Worm (Caenorhabditis elegans): ENCODE measurements around the gene ZK593.2.

Gene ZK593.2

ce11 chrIV:10902476-10902875 is 10.7 kb upstream of the ZK593.2 start:
- TF ChIP-seq unc-62 (GFP tag; optimal IDR thresholded peaks at IDR 0.05) (no peak), hmg-11 (tag; optimal IDR thresholded peaks at IDR 0.05) (no peak), nhr-77 (tag; optimal IDR thresholded peaks at IDR 0.05) (no peak)

ce11 chrIV:10904282-10904681 is 8.9 kb upstream of the ZK593.2 start, which contains the start of gene ZK596.3:
Gene ZK596.3 (minus strand): TSS chrIV:10904382.
- TF ChIP-seq tbx-2 (tag; optimal IDR thresholded peaks at IDR 0.05) (no peak), fkh-2 (tag; optimal IDR thresholded peaks at IDR 0.05) (no peak), pha-4 (tag; optimal IDR thresholded peaks at IDR 0.05) (no peak), lin-15B (tag; optimal IDR thresholded peaks at IDR 0.05) (no peak), nhr-77 (tag; optimal IDR thresholded peaks at IDR 0.05) (no peak), R02D3.7 (tag; optimal IDR thresholded peaks at IDR 0.05) (no peak), nhr-43 (tag; optimal IDR thresholded peaks at IDR 0.05; ENCODE audit: poor library complexity, severe bottlenecking) (no peak), ama-1 (optimal IDR thresholded peaks at IDR 0.05) (no peak), snpc-4 (tag; optimal IDR thresholded peaks at IDR 0.05) (no peak)

ce11 chrIV:10909206-10909605 is 4.0 kb upstream of the ZK593.2 start, which contains the start of gene ZK596.2:
Gene ZK596.2 (minus strand): TSS chrIV:10909306.
- no peak for TF ChIP-seq ceh-28 (tag; optimal IDR thresholded peaks at IDR 0.05)
- no peak for TF ChIP-seq nhr-25 (tag; optimal IDR thresholded peaks at IDR 0.05)
- no peak for TF ChIP-seq elt-1 (tag; optimal IDR thresholded peaks at IDR 0.05)

ce11 chrIV:10909708-10910107 is 3.5 kb upstream of the ZK593.2 start, which contains the start of gene pyk-2:
Gene pyk-2 (plus strand): TSS chrIV:10909913.
- TF ChIP-seq elt-3 (tag; optimal IDR thresholded peaks at IDR 0.05), result no peak
- no peak for TF ChIP-seq nfya-1 (tag; optimal IDR thresholded peaks at IDR 0.05; ENCODE audit: insufficient read depth)
- TF ChIP-seq elt-2 (tag; optimal IDR thresholded peaks at IDR 0.05), result peak; percentile 79
- no peak for TF ChIP-seq ztf-11 (tag; optimal IDR thresholded peaks at IDR 0.05)
- no peak for TF ChIP-seq eor-1 (tag; optimal IDR thresholded peaks at IDR 0.05)
- TF ChIP-seq pha-4 (tag; optimal IDR thresholded peaks at IDR 0.05), result no peak
- no peak for TF ChIP-seq unc-62 (GFP tag; optimal IDR thresholded peaks at IDR 0.05)
- no peak for TF ChIP-seq tbx-2 (tag; optimal IDR thresholded peaks at IDR 0.05)
- peak; percentile 67 for TF ChIP-seq pqm-1 (tag; optimal IDR thresholded peaks at IDR 0.05)
- TF ChIP-seq daf-12 (tag; optimal IDR thresholded peaks at IDR 0.05), result no peak

ce11 chrIV:10915388-10915787 is 2.2 kb downstream of the ZK593.2 start, which contains the start of gene ZK593.3:
Gene ZK593.3 (plus strand): TSS chrIV:10915688.
- TF ChIP-seq ceh-9 (tag; optimal IDR thresholded peaks at IDR 0.05), result no peak
- TF ChIP-seq ama-1 (optimal IDR thresholded peaks at IDR 0.05), result no peak
- peak; percentile 5 for TF ChIP-seq pqm-1 (tag; optimal IDR thresholded peaks at IDR 0.05)

- TF ChIP-seq elt-1 (tag; optimal IDR thresholded peaks at IDR 0.05) (peak; percentile 91), nhr-25 (tag; optimal IDR thresholded peaks at IDR 0.05) (peak; percentile 47), nhr-23 (tag; optimal IDR thresholded peaks at IDR 0.05) (peak; percentile 60), nhr-67 (tag; optimal IDR thresholded peaks at IDR 0.05) (no peak)
Measured at ce11 chrIV:10916134-10916533, 3.0 kb downstream of the ZK593.2 start.

ce11 chrIV:10918877-10919560 is 5.8 kb downstream of the ZK593.2 start:
- TF ChIP-seq pha-4 (tag; optimal IDR thresholded peaks at IDR 0.05) (peak; percentile 73), ama-1 (optimal IDR thresholded peaks at IDR 0.05) (peak; percentile 60), unc-62 (GFP tag; optimal IDR thresholded peaks at IDR 0.05) (no peak), ceh-28 (tag; optimal IDR thresholded peaks at IDR 0.05) (peak; percentile 8), nhr-43 (tag; optimal IDR thresholded peaks at IDR 0.05; ENCODE audit: poor library complexity, severe bottlenecking) (peak; percentile 2), egl-5 (tag; optimal IDR thresholded peaks at IDR 0.05) (peak; percentile 85), snpc-4 (tag; optimal IDR thresholded peaks at IDR 0.05) (peak; percentile 70), mdl-1 (tag; optimal IDR thresholded peaks at IDR 0.05) (peak; percentile 65), lin-39 (tag; optimal IDR thresholded peaks at IDR 0.05) (peak; percentile 78), elt-2 (tag; optimal IDR thresholded peaks at IDR 0.05) (peak; percentile 72), skn-1 (tag; optimal IDR thresholded peaks at IDR 0.05) (peak; percentile 38), R02D3.7 (tag; optimal IDR thresholded peaks at IDR 0.05) (peak; percentile 17), pqm-1 (tag; optimal IDR thresholded peaks at IDR 0.05) (peak; percentile 20), ztf-4 (tag; optimal IDR thresholded peaks at IDR 0.05) (no peak), lin-15B (tag; optimal IDR thresholded peaks at IDR 0.05) (peak; percentile 85), ceh-9 (tag; optimal IDR thresholded peaks at IDR 0.05) (no peak), fkh-10 (GFP tag; optimal IDR thresholded peaks at IDR 0.05) (peak; percentile 61), elt-1 (tag; optimal IDR thresholded peaks at IDR 0.05) (peak; percentile 66), sea-2 (GFP tag; optimal IDR thresholded peaks at IDR 0.05) (no peak), nhr-77 (tag; optimal IDR thresholded peaks at IDR 0.05) (no peak), nhr-11 (tag; optimal IDR thresholded peaks at IDR 0.05) (peak; percentile 51), mml-1 (tag; optimal IDR thresholded peaks at IDR 0.05) (no peak), hmg-11 (tag; optimal IDR thresholded peaks at IDR 0.05) (peak; percentile 90), eor-1 (tag; optimal IDR thresholded peaks at IDR 0.05) (no peak), lsy-12 (tag; optimal IDR thresholded peaks at IDR 0.05) (peak; percentile 40), nhr-23 (tag; optimal IDR thresholded peaks at IDR 0.05) (peak; percentile 56), nhr-12 (tag; optimal IDR thresholded peaks at IDR 0.05) (no peak), nfya-1 (tag; optimal IDR thresholded peaks at IDR 0.05; ENCODE audit: insufficient read depth) (peak; percentile 83), nhr-25 (tag; optimal IDR thresholded peaks at IDR 0.05) (peak; percentile 81)

Data from whole organism, L3 larva.